Worm (Caenorhabditis elegans) whole organism, early embryonic: ENCODE results near the gene F09C6.13.

Experiments
- B0310.2 ChIP-seq: sonication (generic microtip); optimal IDR thresholded peaks from 2 replicates; lab custom pipeline; 2016; ENCODE audit warnings: mild to moderate bottlenecking, missing genetic modification characterization, missing compliant biosample characterization
- aly-1 ChIP-seq: sonication (generic microtip); optimal IDR thresholded peaks from 2 replicates; lab custom pipeline; 2016; ENCODE audit warnings: missing genetic modification characterization, missing compliant biosample characterization
- ama-1 ChIP-seq: fragments of 150-350 bp; optimal IDR thresholded peaks from 2 replicates; lab custom pipeline; 2014
- ceh-36 ChIP-seq: sonication (generic microtip); optimal IDR thresholded peaks from 2 replicates; lab custom pipeline; 2016; ENCODE audit warnings: missing genetic modification characterization, inconsistent platforms, missing compliant biosample characterization
- ets-7 ChIP-seq: sonication (generic microtip); optimal IDR thresholded peaks from 2 replicates; lab custom pipeline; 2016; ENCODE audit warnings: missing genotype, missing genetic modification characterization, missing compliant biosample characterization
- flt-1 ChIP-seq: fragments of 200-800 bp; sonication (Bioruptor generic); IDR thresholded peaks from 2 replicates; pipeline ENCODE4 v1.3.6; 2022; ENCODE audit warnings: missing genetic modification characterization, missing compliant biosample characterization
- hmbx-1 ChIP-seq: sonication (generic microtip); optimal IDR thresholded peaks from 2 replicates; lab custom pipeline; 2016; ENCODE audit warnings: mild to moderate bottlenecking, missing genetic modification characterization, missing compliant biosample characterization
- hnd-1 ChIP-seq: sonication (generic microtip); optimal IDR thresholded peaks from 2 replicates; lab custom pipeline; 2016; ENCODE audit warnings: missing genetic modification characterization, missing compliant biosample characterization
- scrt-1 ChIP-seq: fragments of 200-800 bp; sonication (Bioruptor generic); IDR thresholded peaks from 2 replicates; pipeline ENCODE4 v1.3.6; 2022; ENCODE audit warnings: missing genetic modification characterization, missing compliant biosample characterization
- tbx-37 ChIP-seq: fragments of 200-800 bp; sonication (Bioruptor generic); conservative IDR thresholded peaks from 2 replicates; pipeline ENCODE4 v1.3.6; 2022; ENCODE audit warnings: missing genetic modification reagents, missing genetic modification characterization, missing compliant biosample characterization
- tra-4 ChIP-seq: sonication (generic microtip); optimal IDR thresholded peaks from 2 replicates; lab custom pipeline; 2017; ENCODE audit warnings: missing genetic modification characterization, missing compliant biosample characterization

ce11 chrV:16921952-16922351, 37.1 kb downstream of the F09C6.13 start, which contains the start of gene Y102A5C.4:
- TF ChIP-seq scrt-1 (no peak), ceh-36 (tag; lab: Kevin White, UChicago) (no peak), ama-1 (no peak), aly-1 (no peak), ets-7 (tag; lab: Kevin White, UChicago) (no peak), tra-4 (tag; lab: Kevin White, UChicago) (no peak), B0310.2 (tag; lab: Kevin White, UChicago) (no peak), hmbx-1 (tag; lab: Kevin White, UChicago) (no peak), hnd-1 (tag; lab: Kevin White, UChicago) (no peak), tbx-37 (GFP tag; lab: Robert Waterston, UW) (no peak), flt-1 (GFP tag; lab: Robert Waterston, UW) (no peak)
